Fruit fly (Drosophila melanogaster) Kc167 (cell line): ENCODE measurements around the gene CG32379.

Experiments
- Myc ChIP-seq: fragments of >200 bp; optimal IDR thresholded peaks from 2 replicates; lab custom pipeline; 2017; ENCODE audit warnings: missing external identifiers
- Sin3A ChIP-seq: fragments of >200 bp; optimal IDR thresholded peaks from 2 replicates; lab custom pipeline; 2018; ENCODE audit warnings: missing external identifiers
- h ChIP-seq: fragments of >200 bp; optimal IDR thresholded peaks from 3 replicates; lab custom pipeline; 2018; ENCODE audit warnings: missing external identifiers
- insv ChIP-seq: fragments of >200 bp; optimal IDR thresholded peaks from 3 replicates; lab custom pipeline; 2018; ENCODE audit warnings: missing external identifiers
- psq ChIP-seq: fragments of >200 bp; optimal IDR thresholded peaks from 2 replicates; lab custom pipeline; 2017; ENCODE audit warnings: missing external identifiers

DNA sequence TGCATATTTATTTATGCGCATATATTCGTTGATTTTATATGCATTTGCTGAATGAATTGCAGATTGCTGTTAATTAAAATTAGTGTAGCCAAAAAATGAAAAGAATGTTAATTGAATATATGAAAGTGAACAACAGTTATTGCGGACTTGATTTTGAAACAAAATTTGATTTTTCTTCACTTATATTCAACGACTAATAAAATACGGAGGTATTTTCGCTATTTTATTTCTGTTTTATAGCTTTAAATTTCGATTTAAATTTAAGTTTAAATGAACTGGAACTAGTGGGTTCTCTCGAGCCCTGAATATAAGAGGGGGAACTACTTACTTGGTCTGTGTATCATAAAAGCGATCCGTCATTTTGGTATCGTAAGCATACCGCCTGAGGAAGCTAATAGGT is at the start of gene CG32379:
- TF ChIP-seq psq (lab: Kevin White, UChicago), result no peak
- no peak for TF ChIP-seq h (lab: Kevin White, UChicago)
- TF ChIP-seq Myc (lab: Kevin White, UChicago), result no peak
- no peak for TF ChIP-seq Sin3A (lab: Kevin White, UChicago)
- no peak for TF ChIP-seq insv (lab: Kevin White, UChicago)
